Worm (Caenorhabditis elegans) whole organism, early embryonic: Measurements from ENCODE around the gene abu-1.

Experiments used
- B0310.2 ChIP-seq: sonication (generic microtip); optimal IDR thresholded peaks from 2 replicates; lab custom pipeline; 2016; ENCODE audit warnings: mild to moderate bottlenecking, missing genetic modification characterization, missing compliant biosample characterization
- F13C5.2 ChIP-seq: sonication (generic microtip); optimal IDR thresholded peaks from 2 replicates; lab custom pipeline; 2017; ENCODE audit warnings: mild to moderate bottlenecking, missing genetic modification characterization, inconsistent platforms, missing compliant biosample characterization
- aly-1 ChIP-seq: sonication (generic microtip); optimal IDR thresholded peaks from 2 replicates; lab custom pipeline; 2016; ENCODE audit warnings: missing genetic modification characterization, missing compliant biosample characterization
- ama-1 ChIP-seq: fragments of 150-350 bp; optimal IDR thresholded peaks from 2 replicates; lab custom pipeline; 2014
- ceh-13 ChIP-seq: fragments of 200-800 bp; sonication (Bioruptor generic); optimal IDR thresholded peaks from 2 replicates; lab custom pipeline; 2018; ENCODE audit warnings: mild to moderate bottlenecking, missing genetic modification characterization, missing compliant biosample characterization
- ceh-36 ChIP-seq: sonication (generic microtip); optimal IDR thresholded peaks from 2 replicates; lab custom pipeline; 2016; ENCODE audit warnings: missing genetic modification characterization, inconsistent platforms, missing compliant biosample characterization
- ets-7 ChIP-seq: sonication (generic microtip); optimal IDR thresholded peaks from 2 replicates; lab custom pipeline; 2016; ENCODE audit warnings: missing genotype, missing genetic modification characterization, missing compliant biosample characterization
- flt-1 ChIP-seq: fragments of 200-800 bp; sonication (Bioruptor generic); IDR thresholded peaks from 2 replicates; pipeline ENCODE4 v1.3.6; 2022; ENCODE audit warnings: missing genetic modification characterization, missing compliant biosample characterization
- hmbx-1 ChIP-seq: sonication (generic microtip); optimal IDR thresholded peaks from 2 replicates; lab custom pipeline; 2016; ENCODE audit warnings: mild to moderate bottlenecking, missing genetic modification characterization, missing compliant biosample characterization
- hmg-4 ChIP-seq: fragments of 200-800 bp; sonication (Bioruptor generic); optimal IDR thresholded peaks from 2 replicates; lab custom pipeline; 2018; ENCODE audit warnings: mild to moderate bottlenecking, missing genetic modification characterization, missing compliant biosample characterization
- hnd-1 ChIP-seq: sonication (generic microtip); optimal IDR thresholded peaks from 2 replicates; lab custom pipeline; 2016; ENCODE audit warnings: missing genetic modification characterization, missing compliant biosample characterization
- pes-1 ChIP-seq: fragments of 200-800 bp; sonication (Bioruptor generic); IDR thresholded peaks from 2 replicates; pipeline ENCODE4 v1.3.6; 2022; ENCODE audit warnings: missing genetic modification reagents, missing genetic modification characterization, missing compliant biosample characterization
- scrt-1 ChIP-seq: fragments of 200-800 bp; sonication (Bioruptor generic); IDR thresholded peaks from 2 replicates; pipeline ENCODE4 v1.3.6; 2022; ENCODE audit warnings: missing genetic modification characterization, missing compliant biosample characterization
- sea-1 ChIP-seq: fragments of 200-800 bp; sonication (Bioruptor generic); conservative IDR thresholded peaks from 2 replicates; pipeline ENCODE4 v1.3.6; 2022; ENCODE audit warnings: missing genetic modification characterization, missing compliant biosample characterization
- tbx-11 ChIP-seq: fragments of 200-800 bp; sonication (Bioruptor generic); IDR thresholded peaks from 2 replicates; pipeline ENCODE4 v1.3.6; 2022; ENCODE audit warnings: missing genetic modification characterization, missing compliant biosample characterization
- tbx-37 ChIP-seq: fragments of 200-800 bp; sonication (Bioruptor generic); conservative IDR thresholded peaks from 2 replicates; pipeline ENCODE4 v1.3.6; 2022; ENCODE audit warnings: missing genetic modification reagents, missing genetic modification characterization, missing compliant biosample characterization
- tra-4 ChIP-seq: sonication (generic microtip); optimal IDR thresholded peaks from 2 replicates; lab custom pipeline; 2017; ENCODE audit warnings: missing genetic modification characterization, missing compliant biosample characterization

The abu-1 gene

DNA sequence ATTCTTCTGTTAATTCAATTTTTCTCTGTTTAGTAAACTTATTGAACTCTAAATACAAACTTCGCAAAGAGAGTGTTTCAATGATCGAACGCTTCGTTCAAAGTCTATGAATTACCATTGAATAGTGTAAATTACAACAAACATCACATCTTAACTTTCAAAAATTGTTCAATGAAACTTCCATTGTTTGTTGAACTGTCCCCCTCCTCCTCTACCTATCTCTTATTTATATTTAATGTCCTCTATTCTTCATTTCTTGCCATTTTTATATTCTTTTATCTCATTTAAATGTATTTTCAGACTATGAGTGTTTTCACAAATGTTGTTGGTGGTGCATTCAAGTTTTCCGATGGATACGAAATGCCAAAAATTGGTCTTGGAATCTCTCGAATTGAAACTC is 42.4 kb downstream of the abu-1 start, which contains the start of gene K07C5.2:
K07C5.2 (plus strand) TSS at position 301 of the 400 bp plus-strand sequence.
- TF ChIP-seq ets-7 (tag; lab: Kevin White, UChicago) (no peak), aly-1 (tag; lab: Kevin White, UChicago) (no peak), flt-1 (no peak), F13C5.2 (no peak), ceh-13 (GFP tag; lab: Kevin White, UChicago) (no peak)

DNA sequence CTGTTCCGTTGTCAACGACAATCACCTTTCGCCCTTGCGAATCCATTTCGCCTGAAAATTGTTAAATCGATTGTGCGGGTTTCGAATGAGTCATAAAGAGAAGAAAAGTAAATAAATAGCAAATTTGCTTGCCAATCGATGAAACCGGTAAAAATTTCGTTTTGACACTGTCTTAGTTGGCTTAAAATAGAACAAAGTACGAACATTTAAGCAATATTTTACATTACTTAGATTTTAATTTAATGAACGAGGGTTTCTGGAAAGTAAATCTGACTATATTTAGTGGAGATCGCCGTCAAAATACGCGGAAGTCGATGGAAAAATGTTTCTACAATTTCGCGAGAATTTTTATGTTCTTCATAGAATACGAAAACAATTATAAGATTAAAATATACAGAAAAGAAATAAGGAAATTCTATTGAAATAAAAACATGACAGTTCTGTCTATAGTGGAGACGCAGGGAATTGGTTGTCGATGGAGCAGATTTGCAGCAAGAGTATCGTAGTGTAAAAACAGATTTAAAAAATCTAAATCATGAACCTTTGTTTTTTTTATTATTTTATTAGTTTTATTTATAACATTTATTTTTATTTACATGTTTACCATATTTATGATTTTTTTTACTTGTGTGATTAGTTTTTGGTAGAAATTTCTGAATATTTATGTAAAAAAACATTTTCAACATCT is 43.2 kb downstream of the abu-1 start, which contains the start of gene arx-2:
arx-2 (minus strand) TSS at position 51 of the 688 bp plus-strand sequence.
- no peak for TF ChIP-seq B0310.2 (tag; lab: Kevin White, UChicago)
- TF ChIP-seq hnd-1: no peak
- TF ChIP-seq ceh-13 (GFP tag; lab: Kevin White, UChicago): no peak
- no peak for TF ChIP-seq ets-7 (tag; lab: Kevin White, UChicago)
- TF ChIP-seq F13C5.2: no peak
- TF ChIP-seq sea-1: no peak
- no peak for TF ChIP-seq aly-1 (tag; lab: Kevin White, UChicago)
- TF ChIP-seq hmg-4: no peak
- TF ChIP-seq hmbx-1 (tag; lab: Kevin White, UChicago): no peak
- TF ChIP-seq tbx-11 (GFP tag; lab: Robert Waterston, UW): no peak
- TF ChIP-seq ceh-36 (tag; lab: Kevin White, UChicago): no peak
- no peak for TF ChIP-seq ama-1 (lab: Kevin White, UChicago)
- TF ChIP-seq tbx-37 (GFP tag; lab: Robert Waterston, UW): no peak
- TF ChIP-seq tra-4: no peak
- TF ChIP-seq scrt-1 (GFP tag; lab: Robert Waterston, UW): no peak
- TF ChIP-seq pes-1 (GFP tag; lab: Robert Waterston, UW): no peak
- TF ChIP-seq flt-1: no peak

DNA sequence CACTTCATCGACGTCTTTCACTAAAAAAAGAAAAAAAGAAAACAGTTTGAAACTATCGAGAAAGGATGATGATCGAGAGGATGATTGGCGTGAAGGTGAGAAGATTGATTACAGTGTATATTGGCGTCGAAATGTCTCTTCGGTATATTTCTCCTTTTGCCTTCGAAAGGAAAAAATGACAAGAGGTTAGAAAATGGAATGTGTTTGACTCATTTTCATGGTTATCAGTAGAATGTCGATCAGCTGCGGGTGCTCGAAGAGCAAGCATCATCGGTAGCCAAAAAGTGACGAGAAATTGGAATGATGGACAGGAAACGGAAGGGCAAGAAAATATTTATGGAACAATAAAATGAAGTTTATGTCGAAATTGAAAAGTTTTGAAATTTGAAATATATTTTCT is 47.8 kb downstream of the abu-1 start:
- TF ChIP-seq B0310.2 (tag; lab: Kevin White, UChicago) (no peak), ceh-13 (GFP tag; lab: Kevin White, UChicago) (no peak), scrt-1 (GFP tag; lab: Robert Waterston, UW) (no peak), sea-1 (no peak), tra-4 (no peak), hmg-4 (no peak), pes-1 (GFP tag; lab: Robert Waterston, UW) (no peak), F13C5.2 (no peak)

DNA sequence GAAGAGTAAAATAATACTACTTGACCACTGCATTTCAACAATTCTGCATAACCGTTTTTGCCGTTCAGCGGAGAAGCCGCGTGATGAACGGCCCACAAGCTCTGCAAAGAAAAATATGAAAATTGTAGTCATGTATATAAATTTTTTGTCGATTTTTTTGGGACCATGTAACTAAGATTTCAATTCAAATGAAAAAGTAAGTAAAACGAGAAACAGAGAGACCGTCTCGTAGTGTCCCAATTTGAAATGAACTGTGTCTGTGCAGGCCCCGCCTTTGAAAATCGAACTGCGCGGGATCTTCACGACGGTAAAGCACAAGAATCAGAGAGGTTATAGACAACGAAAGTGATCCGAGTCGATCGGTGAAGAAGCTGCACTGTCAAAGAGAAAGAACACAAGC is 49.6 kb downstream of the abu-1 start, which contains the start of gene crm-1:
crm-1 (minus strand) TSS at position 101 of the 400 bp plus-strand sequence.
- TF ChIP-seq hnd-1: no peak
- TF ChIP-seq flt-1: no peak
- no peak for TF ChIP-seq ceh-13 (GFP tag; lab: Kevin White, UChicago)
- TF ChIP-seq B0310.2 (tag; lab: Kevin White, UChicago): no peak
- TF ChIP-seq ceh-36 (tag; lab: Kevin White, UChicago): no peak
- no peak for TF ChIP-seq aly-1 (tag; lab: Kevin White, UChicago)
- TF ChIP-seq scrt-1 (GFP tag; lab: Robert Waterston, UW): no peak
- TF ChIP-seq tra-4: no peak
- no peak for TF ChIP-seq hmg-4
- TF ChIP-seq pes-1 (GFP tag; lab: Robert Waterston, UW): no peak
- no peak for TF ChIP-seq tbx-37 (GFP tag; lab: Robert Waterston, UW)
- no peak for TF ChIP-seq sea-1
- no peak for TF ChIP-seq ets-7 (tag; lab: Kevin White, UChicago)
- TF ChIP-seq F13C5.2: no peak
- no peak for TF ChIP-seq hmbx-1 (tag; lab: Kevin White, UChicago)
- TF ChIP-seq tbx-11 (GFP tag; lab: Robert Waterston, UW): no peak
- no peak for TF ChIP-seq ama-1 (lab: Kevin White, UChicago)
